Worm (Caenorhabditis elegans) whole organism, midembryonic: ENCODE results near the gene F41C3.11.

Experiments used
- cog-1 ChIP-seq: sonication (generic microtip); optimal IDR thresholded peaks from 2 replicates; lab custom pipeline; 2016; ENCODE audit warnings: missing genetic modification characterization, missing compliant biosample characterization
- ztf-23 ChIP-seq: fragments of 200-800 bp; sonication (Bioruptor generic); IDR thresholded peaks from 2 replicates; pipeline ENCODE4 v1.3.6; 2022; ENCODE audit warnings: missing genetic modification reagents, missing genetic modification characterization, missing compliant biosample characterization

DNA sequence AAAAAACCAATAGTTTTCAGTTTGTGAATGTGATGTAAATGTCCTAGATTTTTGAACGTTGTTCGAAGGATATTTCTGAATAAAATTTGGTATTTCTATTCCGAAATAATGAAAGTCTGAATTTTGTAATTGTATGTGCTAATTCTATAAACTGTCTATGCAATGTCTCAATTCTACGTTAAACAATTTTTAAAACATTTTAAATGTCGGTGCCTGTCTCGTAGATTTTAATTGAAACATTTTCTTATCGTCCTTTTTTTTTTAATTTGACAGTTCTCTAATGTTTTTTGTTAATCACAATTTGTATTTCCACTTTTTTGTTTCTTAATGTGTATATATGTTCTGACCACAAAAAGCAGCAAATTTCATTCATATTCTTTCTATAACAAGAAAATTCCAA lies 4.0 kb downstream of the F41C3.11 start, which contains the start of gene F41C3.7:
- TF ChIP-seq cog-1 (tag; lab: Kevin White, UChicago), result no peak
- no peak for TF ChIP-seq ztf-23 (GFP tag; lab: Robert Waterston, UW)
